Worm (Caenorhabditis elegans): ENCODE results near the gene B0310.2.

DNA sequence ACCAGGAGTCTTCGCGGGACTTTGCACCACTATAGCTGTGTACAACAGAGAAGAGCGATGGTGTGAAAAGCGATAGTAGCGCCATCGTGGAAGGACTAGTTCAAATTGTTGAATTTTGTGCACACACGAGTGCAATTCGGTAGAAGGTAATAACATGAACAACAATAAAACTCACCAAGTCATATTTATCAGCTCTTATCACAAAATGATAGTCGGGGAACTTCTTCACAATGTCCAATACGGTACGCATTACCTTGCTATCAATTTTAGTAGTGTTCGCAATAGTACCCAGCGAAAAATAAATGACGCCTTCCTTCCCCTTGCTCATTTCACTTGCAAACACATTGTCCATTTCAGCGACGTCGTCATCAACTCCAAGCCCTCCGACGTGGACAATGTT, 20.9 kb upstream of the B0310.2 start:
- TF ChIP-seq dao-5 (tag; optimal IDR thresholded peaks at IDR 0.05) (no peak), him-1 (tag; optimal IDR thresholded peaks at IDR 0.05) (no peak)

Data from whole organism, L4/young adult.